Fruit fly (Drosophila melanogaster) whole organism, prepupa: ENCODE results near the gene Shal.

Experiments used
- CG10669 ChIP-seq: fragments of 200-800 bp; sonication (Bioruptor generic); optimal IDR thresholded peaks from 3 replicates; lab custom pipeline; 2018; ENCODE audit warnings: missing biosample characterization, mild to moderate bottlenecking, missing genetic modification characterization, moderate library complexity
- CG11294 ChIP-seq: fragments of 200-800 bp; sonication (Bioruptor generic); IDR thresholded peaks from 2 replicates; pipeline ENCODE4 v1.3.6; 2022; ENCODE audit warnings: missing biosample characterization, missing genetic modification characterization
- CG15336 ChIP-seq: fragments of 200-800 bp; sonication (Bioruptor generic); IDR thresholded peaks from 2 replicates; pipeline ENCODE4 v1.3.6; 2022; ENCODE audit warnings: missing biosample characterization, missing genetic modification characterization
- CG6792 ChIP-seq: fragments of 200-800 bp; sonication (Bioruptor generic); optimal IDR thresholded peaks from 3 replicates; lab custom pipeline; 2016; ENCODE audit warnings: missing biosample characterization, missing genetic modification characterization
- CG6854 ChIP-seq: fragments of 200-800 bp; sonication (Bioruptor generic); optimal IDR thresholded peaks from 2 replicates; lab custom pipeline; 2017; ENCODE audit warnings: missing biosample characterization, mild to moderate bottlenecking, missing genetic modification characterization
- Eip93F ChIP-seq: fragments of 200-800 bp; sonication (Bioruptor generic); optimal IDR thresholded peaks from 2 replicates; lab custom pipeline; 2016; ENCODE audit warnings: missing biosample characterization, mild to moderate bottlenecking, missing genetic modification characterization
- Ets96B ChIP-seq: fragments of 200-800 bp; optimal IDR thresholded peaks from 2 replicates; lab custom pipeline; 2019; ENCODE audit warnings: missing biosample characterization, mild to moderate bottlenecking, missing genetic modification characterization, moderate library complexity
- Lpt ChIP-seq: fragments of 200-800 bp; sonication (Bioruptor generic); optimal IDR thresholded peaks from 3 replicates; lab custom pipeline; 2016; ENCODE audit warnings: missing biosample characterization, missing genetic modification characterization
- Sox102F ChIP-seq: fragments of 200-800 bp; sonication (Bioruptor generic); optimal IDR thresholded peaks from 2 replicates; lab custom pipeline; 2016; ENCODE audit warnings: missing biosample characterization, mild to moderate bottlenecking, missing genetic modification characterization
- Sox15 ChIP-seq: fragments of 200-800 bp; sonication (Bioruptor generic); optimal IDR thresholded peaks from 3 replicates; lab custom pipeline; 2016; ENCODE audit warnings: missing biosample characterization, missing genetic modification characterization
- dac ChIP-seq: fragments of 200-800 bp; sonication (Bioruptor generic); optimal IDR thresholded peaks from 2 replicates; lab custom pipeline; 2017; ENCODE audit warnings: missing biosample characterization, mild to moderate bottlenecking, missing genetic modification characterization
- fd85E ChIP-seq: fragments of 200-800 bp; sonication (Bioruptor generic); optimal IDR thresholded peaks from 3 replicates; lab custom pipeline; 2016; ENCODE audit warnings: missing biosample characterization, missing genetic modification characterization
- lz ChIP-seq: fragments of 200-800 bp; sonication (Bioruptor generic); optimal IDR thresholded peaks from 3 replicates; lab custom pipeline; 2016; ENCODE audit warnings: missing biosample characterization, missing genetic modification characterization
- svp ChIP-seq: fragments of 200-800 bp; sonication (Bioruptor generic); peaks from one replicate; lab custom pipeline; 2016; ENCODE audit warnings: missing biosample characterization, missing genetic modification characterization

- TF ChIP-seq CG6854 (GFP tag; lab: Kevin White, UChicago) (no peak), Sox102F (GFP tag; lab: Kevin White, UChicago) (no peak), Sox15 (GFP tag; lab: Kevin White, UChicago) (no peak), Eip93F (GFP tag; lab: Kevin White, UChicago) (no peak), CG6792 (GFP tag; lab: Kevin White, UChicago) (no peak), CG10669 (no peak), CG15336 (GFP tag; lab: Robert Waterston, UW) (no peak), CG11294 (GFP tag; lab: Robert Waterston, UW) (no peak), lz (no peak), Ets96B (tag; lab: Kevin White, UChicago) (no peak), dac (GFP tag; lab: Kevin White, UChicago) (no peak), Lpt (no peak), fd85E (GFP tag; lab: Kevin White, UChicago) (no peak), svp (GFP tag; lab: Kevin White, UChicago) (no peak)
These were observed 21.7 kb upstream of the Shal start, which contains the start of the genes lush and CG9372 for dm6 chr3L:19605974-19606497.
